Worm (Caenorhabditis elegans) whole organism, midembryonic: ENCODE measurements around the gene gur-4.
A peak's percentile ranks its signal among the peaks of the same experiment; 100 is the strongest.

Experiments
- T22C8.4 ChIP-seq: fragments of 200-800 bp; sonication (Bioruptor generic); IDR thresholded peaks from 2 replicates; pipeline ENCODE4 v1.3.6; 2022; ENCODE audit warnings: missing genetic modification characterization, missing compliant biosample characterization
- cog-1 ChIP-seq: sonication (generic microtip); optimal IDR thresholded peaks from 2 replicates; lab custom pipeline; 2016; ENCODE audit warnings: missing genetic modification characterization, missing compliant biosample characterization
- flt-1 ChIP-seq: fragments of 200-800 bp; sonication (Bioruptor generic); IDR thresholded peaks from 2 replicates; pipeline ENCODE4 v1.3.6; 2022; ENCODE audit warnings: missing genetic modification characterization, missing compliant biosample characterization
- klf-2 ChIP-seq: fragments of 200-800 bp; sonication (Bioruptor generic); conservative IDR thresholded peaks from 2 replicates; pipeline ENCODE4 v1.3.6; 2022; ENCODE audit warnings: missing genetic modification reagents, missing genetic modification characterization, missing compliant biosample characterization
- med-1 ChIP-seq: sonication (generic microtip); optimal IDR thresholded peaks from 2 replicates; lab custom pipeline; 2017; ENCODE audit warnings: missing genetic modification characterization, mild to moderate bottlenecking, missing compliant biosample characterization, antibody characterized with exemption, missing genetic modification reagents; ENCODE audit not compliant: insufficient read depth
- ref-1 ChIP-seq: fragments of 200-800 bp; sonication (Bioruptor generic); conservative IDR thresholded peaks from 2 replicates; pipeline ENCODE4 v1.3.6; 2022; ENCODE audit warnings: missing genetic modification reagents, missing genetic modification characterization, missing compliant biosample characterization
- tab-1 ChIP-seq: fragments of 200-800 bp; sonication (Bioruptor generic); IDR thresholded peaks from 2 replicates; pipeline ENCODE4 v1.3.6; 2022; ENCODE audit warnings: missing genetic modification characterization, missing compliant biosample characterization
- ztf-23 ChIP-seq: fragments of 200-800 bp; sonication (Bioruptor generic); IDR thresholded peaks from 2 replicates; pipeline ENCODE4 v1.3.6; 2022; ENCODE audit warnings: missing genetic modification reagents, missing genetic modification characterization, missing compliant biosample characterization
- ztf-29 ChIP-seq: fragments of 200-800 bp; sonication (Bioruptor generic); IDR thresholded peaks from 2 replicates; pipeline ENCODE4 v1.3.6; 2022; ENCODE audit warnings: missing genetic modification reagents, missing genetic modification characterization, missing compliant biosample characterization

gur-4 gene

ce11 chrII:14137538-14137937, 33.0 kb downstream of the gur-4 start, which contains the start of gene K09E4.1:
Gene K09E4.1, plus strand, starts transcription at chrII:14137838.
- TF ChIP-seq ztf-29 (GFP tag; lab: Robert Waterston, UW), result no peak
- no peak for TF ChIP-seq ztf-23 (GFP tag; lab: Robert Waterston, UW)
- TF ChIP-seq tab-1, result no peak

- TF ChIP-seq ztf-29 (GFP tag; lab: Robert Waterston, UW) (no peak), T22C8.4 (no peak), cog-1 (tag; lab: Kevin White, UChicago) (no peak), klf-2 (GFP tag; lab: Robert Waterston, UW) (no peak), tab-1 (no peak), med-1 (no peak), ztf-23 (GFP tag; lab: Robert Waterston, UW) (no peak), ref-1 (GFP tag; lab: Robert Waterston, UW) (no peak), flt-1 (GFP tag; lab: Robert Waterston, UW) (no peak)
Measured at ce11 chrII:14138849-14139419, 34.4 kb downstream of the gur-4 start.

DNA sequence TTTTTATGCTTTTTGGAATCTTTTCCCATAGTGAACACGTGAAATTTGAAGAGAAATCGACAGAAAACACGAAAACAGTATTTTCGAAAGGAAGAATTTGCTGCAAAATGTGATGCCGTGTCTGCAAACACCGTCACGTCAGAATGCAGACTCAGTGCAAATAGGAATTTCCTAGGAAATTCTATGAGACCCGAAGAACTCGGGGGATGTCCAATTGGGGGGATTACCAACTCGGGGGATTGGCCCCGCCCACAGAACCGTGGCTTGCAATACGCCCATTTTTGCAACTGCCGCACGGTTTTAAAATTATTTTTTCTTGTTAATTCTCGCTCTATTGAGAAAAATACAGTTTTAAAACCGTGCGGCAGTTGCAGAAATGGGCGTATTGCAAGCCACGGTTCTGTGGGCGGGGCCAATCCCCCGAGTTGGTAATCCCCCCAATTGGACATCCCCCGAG, 37.6 kb downstream of the gur-4 start, which contains the start of gene cacn-1:
TSS of gene cacn-1 (minus strand) at position 51 of the 457 bp plus-strand sequence.
- 0 out of 2 replicates have a peak, but pooled peaks have one; percentile 45 for TF ChIP-seq tab-1
- TF ChIP-seq flt-1 (GFP tag; lab: Robert Waterston, UW), result 0 out of 2 replicates have a peak, but pooled peaks have one; percentile 9
- TF ChIP-seq ztf-29 (GFP tag; lab: Robert Waterston, UW), result peak; percentile 27; the same call in 1 of the 2 replicates
- TF ChIP-seq ztf-23 (GFP tag; lab: Robert Waterston, UW), result peak; percentile 80
- 0 out of 2 replicates have a peak, but pooled peaks have one; percentile 43 for TF ChIP-seq klf-2 (GFP tag; lab: Robert Waterston, UW)

DNA sequence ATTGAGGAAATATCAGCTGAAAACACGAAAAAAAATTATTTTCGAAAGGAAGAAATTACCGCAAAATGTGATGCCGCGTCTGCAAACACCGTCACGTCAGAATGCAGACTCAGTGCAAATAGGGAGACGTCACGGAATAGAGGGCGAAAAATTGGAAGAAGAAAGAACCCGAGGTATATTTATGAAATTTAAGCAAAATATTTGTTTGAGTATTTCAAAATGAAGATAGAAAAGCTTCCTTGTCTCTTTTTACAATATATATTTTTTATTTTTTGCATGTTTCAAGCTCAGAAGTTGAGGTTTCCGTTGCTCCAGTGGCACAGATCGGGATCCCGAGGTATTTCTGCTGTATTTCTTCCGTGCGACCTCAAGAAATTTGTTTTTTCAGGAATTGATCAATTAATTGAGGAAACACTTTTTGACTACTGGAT, 39.3 kb downstream of the gur-4 start, which contains the start of gene W03H9.2:
TSS of gene W03H9.2 (minus strand) at position 32 of the 431 bp plus-strand sequence.
- peak; percentile 80 for TF ChIP-seq ztf-23 (GFP tag; lab: Robert Waterston, UW)
- peak; percentile 66 for TF ChIP-seq flt-1 (GFP tag; lab: Robert Waterston, UW)
- 0 out of 2 replicates have a peak, but pooled peaks have one; percentile 56 for TF ChIP-seq ztf-29 (GFP tag; lab: Robert Waterston, UW)
- peak; percentile 92 for TF ChIP-seq cog-1 (tag; lab: Kevin White, UChicago)
- TF ChIP-seq klf-2 (GFP tag; lab: Robert Waterston, UW), result peak; percentile 78
- no peak for TF ChIP-seq T22C8.4
- no peak for TF ChIP-seq tab-1

DNA sequence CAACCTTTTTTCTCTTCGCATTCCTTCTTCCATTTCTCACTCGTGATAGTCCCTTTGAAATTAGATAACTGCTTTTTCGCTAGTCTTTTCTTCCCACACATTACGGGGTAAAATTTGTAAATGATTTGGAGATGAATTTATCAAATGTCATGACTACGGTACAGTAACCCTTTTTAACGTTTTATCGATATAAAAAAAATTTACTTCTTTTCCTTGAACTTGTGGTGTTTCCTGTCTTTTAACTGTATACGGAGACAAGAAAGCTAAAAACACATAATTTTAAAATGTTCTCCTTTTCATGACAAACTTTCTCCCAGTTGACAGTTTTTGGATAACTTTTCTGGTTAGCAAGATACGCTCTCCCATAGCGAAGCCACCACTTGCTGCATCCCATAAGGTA, 45.5 kb downstream of the gur-4 start, which contains the start of gene W03H9.1:
TSS of gene W03H9.1 (minus strand) at position 101 of the 400 bp plus-strand sequence.
- TF ChIP-seq ztf-29 (GFP tag; lab: Robert Waterston, UW) (no peak), med-1 (no peak), flt-1 (GFP tag; lab: Robert Waterston, UW) (no peak), klf-2 (GFP tag; lab: Robert Waterston, UW) (no peak), cog-1 (tag; lab: Kevin White, UChicago) (no peak), T22C8.4 (no peak), ref-1 (GFP tag; lab: Robert Waterston, UW) (no peak), ztf-23 (GFP tag; lab: Robert Waterston, UW) (no peak), tab-1 (no peak)

DNA sequence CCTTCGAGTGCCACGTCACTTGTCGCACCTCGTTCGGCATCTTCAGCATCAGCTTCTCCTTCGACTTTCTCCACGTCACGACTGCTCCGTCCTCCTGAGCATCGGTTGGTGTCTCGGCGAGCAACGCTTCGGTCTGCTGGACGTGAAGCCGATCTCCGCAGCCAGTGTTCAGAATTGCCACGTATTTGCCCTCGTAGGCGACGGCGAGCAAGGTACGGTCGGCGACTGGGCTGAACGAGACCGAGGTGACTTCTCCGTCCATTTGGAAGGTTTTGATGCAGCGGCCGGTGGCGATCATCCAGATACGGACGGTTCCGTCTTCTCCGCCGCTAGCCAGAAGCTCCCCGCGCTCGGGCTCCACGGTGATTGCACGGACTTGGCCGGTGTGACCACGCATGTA, 47.7 kb downstream of the gur-4 start:
- no peak for TF ChIP-seq ref-1 (GFP tag; lab: Robert Waterston, UW)
- no peak for TF ChIP-seq ztf-23 (GFP tag; lab: Robert Waterston, UW)
- TF ChIP-seq T22C8.4, result no peak
- TF ChIP-seq cog-1 (tag; lab: Kevin White, UChicago), result no peak
- TF ChIP-seq ztf-29 (GFP tag; lab: Robert Waterston, UW), result no peak
- no peak for TF ChIP-seq med-1
- no peak for TF ChIP-seq klf-2 (GFP tag; lab: Robert Waterston, UW)
- no peak for TF ChIP-seq tab-1
- no peak for TF ChIP-seq flt-1 (GFP tag; lab: Robert Waterston, UW)

DNA sequence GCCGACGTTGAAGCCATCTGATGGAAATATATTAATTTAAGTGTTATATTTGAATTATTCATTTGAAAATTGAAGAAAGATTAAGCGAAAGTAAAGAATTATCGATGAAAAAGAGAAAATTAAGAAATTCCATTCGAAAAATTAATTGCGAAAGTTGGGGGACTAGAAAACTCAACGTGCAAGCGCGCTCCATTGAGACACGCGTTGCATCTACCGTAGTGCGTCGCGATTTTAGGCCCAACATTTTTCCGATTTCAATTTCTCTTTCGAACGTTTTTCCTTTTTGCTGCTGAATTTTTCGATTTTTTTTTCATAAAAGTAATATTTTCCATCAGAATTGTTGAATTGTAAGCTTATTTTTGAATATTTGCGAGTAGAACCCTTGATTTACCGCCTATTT, 49.8 kb downstream of the gur-4 start, which contains the start of gene Y48B6A.1:
TSS of gene Y48B6A.1 (minus strand) at position 17 of the 400 bp plus-strand sequence.
- TF ChIP-seq ztf-29 (GFP tag; lab: Robert Waterston, UW), result peak; percentile 22; the same call in 1 of the 2 replicates
- peak; percentile 28; the same call in 1 of the 2 replicates for TF ChIP-seq tab-1
- TF ChIP-seq flt-1 (GFP tag; lab: Robert Waterston, UW), result peak; percentile 88
- peak; percentile 92 for TF ChIP-seq ztf-23 (GFP tag; lab: Robert Waterston, UW)
- 0 out of 2 replicates have a peak, but pooled peaks have one; percentile 11 for TF ChIP-seq T22C8.4
- TF ChIP-seq cog-1 (tag; lab: Kevin White, UChicago), result peak; percentile 74
- peak; percentile 79 for TF ChIP-seq klf-2 (GFP tag; lab: Robert Waterston, UW)
- no peak for TF ChIP-seq med-1
- TF ChIP-seq ref-1 (GFP tag; lab: Robert Waterston, UW), result no peak

- TF ChIP-seq klf-2 (GFP tag; lab: Robert Waterston, UW), result no peak
- TF ChIP-seq ztf-29 (GFP tag; lab: Robert Waterston, UW), result no peak
- no peak for TF ChIP-seq ref-1 (GFP tag; lab: Robert Waterston, UW)
- no peak for TF ChIP-seq ztf-23 (GFP tag; lab: Robert Waterston, UW)
- TF ChIP-seq T22C8.4, result no peak
- TF ChIP-seq med-1, result no peak
- no peak for TF ChIP-seq flt-1 (GFP tag; lab: Robert Waterston, UW)
- no peak for TF ChIP-seq cog-1 (tag; lab: Kevin White, UChicago)
- no peak for TF ChIP-seq tab-1
Measured at ce11 chrII:14155259-14156023, 50.9 kb downstream of the gur-4 start, which contains the start of the genes rpl-43 and xrn-2. Gene rpl-43, plus strand, starts transcription at chrII:14155294. Gene xrn-2, plus strand, starts transcription at chrII:14155768.
